Fruit fly (Drosophila melanogaster) whole organism, embryonic: ENCODE data around the gene CG15548.

Source experiments
- Bteb2 ChIP-seq: fragments of 200-800 bp; sonication (Bioruptor generic); optimal IDR thresholded peaks from 2 replicates; lab custom pipeline; 2016; ENCODE audit warnings: missing biosample characterization, missing genetic modification characterization
- CG12219 ChIP-seq: fragments of 200-800 bp; sonication (Bioruptor generic); optimal IDR thresholded peaks from 3 replicates; lab custom pipeline; 2018; ENCODE audit warnings: missing biosample characterization, mild to moderate bottlenecking, missing genetic modification characterization
- CG15696 ChIP-seq: fragments of 200-800 bp; sonication (Bioruptor generic); optimal IDR thresholded peaks from 2 replicates; lab custom pipeline; 2019; ENCODE audit warnings: missing biosample characterization, mild to moderate bottlenecking, missing genetic modification characterization, moderate library complexity
- CG32532 ChIP-seq: fragments of 200-800 bp; sonication (Bioruptor generic); IDR thresholded peaks from 2 replicates; pipeline ENCODE4 v1.3.6; 2022; ENCODE audit warnings: missing biosample characterization, missing genetic modification characterization
- CG8281 ChIP-seq: fragments of 200-800 bp; sonication (Bioruptor generic); optimal IDR thresholded peaks from 2 replicates; lab custom pipeline; 2018; ENCODE audit warnings: missing biosample characterization, mild to moderate bottlenecking, missing genetic modification characterization, moderate library complexity
- Sin3A ChIP-seq: fragments of >200 bp; optimal IDR thresholded peaks from 2 replicates; lab custom pipeline; 2018
- bab2 ChIP-seq: fragments of 200-800 bp; sonication (Bioruptor generic); optimal IDR thresholded peaks from 2 replicates; lab custom pipeline; 2016; ENCODE audit warnings: missing biosample characterization, missing genetic modification characterization
- h ChIP-seq: fragments of >200 bp; optimal IDR thresholded peaks from 2 replicates; lab custom pipeline; 2017
- her ChIP-seq: fragments of 200-800 bp; sonication (Bioruptor generic); optimal IDR thresholded peaks from 2 replicates; lab custom pipeline; 2016; ENCODE audit warnings: missing biosample characterization, missing genetic modification characterization
- jumu ChIP-seq: fragments of 200-800 bp; sonication (Bioruptor generic); optimal IDR thresholded peaks from 3 replicates; lab custom pipeline; 2016; ENCODE audit warnings: missing biosample characterization, missing genetic modification characterization
- tin ChIP-seq: fragments of 200-800 bp; sonication (Bioruptor generic); optimal IDR thresholded peaks from 3 replicates; lab custom pipeline; 2016; ENCODE audit warnings: missing biosample characterization, missing genetic modification characterization
- twi ChIP-seq: fragments of 200-800 bp; optimal IDR thresholded peaks from 2 replicates; lab custom pipeline; 2019; ENCODE audit warnings: missing biosample characterization, mild to moderate bottlenecking, missing genetic modification characterization, moderate library complexity
- z ChIP-seq: fragments of 200-800 bp; sonication (Bioruptor generic); IDR thresholded peaks from 3 replicates; pipeline ENCODE4 v1.3.6; 2022; ENCODE audit warnings: missing biosample characterization, missing genetic modification characterization

DNA sequence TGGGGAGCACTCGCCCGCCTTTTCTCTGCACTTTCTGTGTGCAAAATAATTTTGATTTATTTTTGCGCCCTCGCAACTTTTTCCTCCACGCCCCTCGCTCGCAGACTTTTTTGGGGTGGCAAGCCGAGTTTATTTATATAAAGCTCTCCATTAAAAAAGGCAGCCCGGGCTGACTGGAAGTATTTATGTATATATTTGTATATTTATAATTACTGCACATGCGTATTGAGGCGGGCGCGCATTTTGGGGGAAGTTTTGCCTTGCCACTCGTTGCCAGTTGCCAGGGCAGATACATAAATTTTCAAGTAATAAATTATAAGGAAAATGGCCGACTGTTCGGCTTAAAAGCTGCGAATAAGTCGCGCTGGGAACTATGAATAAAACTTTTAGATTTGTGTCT, 30.9 kb upstream of the CG15548 start:
- TF ChIP-seq twi (no peak), Sin3A (lab: Kevin White, UChicago) (no peak), h (lab: Kevin White, UChicago) (no peak), CG15696 (tag; lab: Kevin White, UChicago) (no peak), jumu (GFP tag; lab: Kevin White, UChicago) (no peak), her (GFP tag; lab: Kevin White, UChicago) (no peak), bab2 (GFP tag; lab: Kevin White, UChicago) (no peak), z (no peak), CG12219 (GFP tag; lab: Kevin White, UChicago) (no peak), CG8281 (no peak), Bteb2 (GFP tag; lab: Kevin White, UChicago) (no peak), CG32532 (GFP tag; lab: Robert Waterston, UW) (no peak), tin (GFP tag; lab: Kevin White, UChicago) (no peak)
